Worm (Caenorhabditis elegans) whole organism, young adult: ENCODE results near the gene srz-60.

Experiments
- F33H1.4 ChIP-seq: fragments of 200-800 bp; sonication (Bioruptor generic); IDR thresholded peaks from 2 replicates; pipeline ENCODE4 v1.3.6; 2022; ENCODE audit warnings: missing genetic modification reagents, missing genetic modification characterization, missing compliant biosample characterization
- F52B5.7 ChIP-seq: sonication (generic microtip); optimal IDR thresholded peaks from 2 replicates; lab custom pipeline; 2016; ENCODE audit warnings: mild to moderate bottlenecking, missing genetic modification characterization, missing compliant biosample characterization
- F57A8.1 ChIP-seq: fragments of 200-800 bp; sonication (Bioruptor generic); optimal IDR thresholded peaks from 2 replicates; lab custom pipeline; 2018; ENCODE audit warnings: mild to moderate bottlenecking, missing genetic modification characterization, moderate library complexity, missing compliant biosample characterization
- T07F8.4 ChIP-seq: sonication (generic microtip); optimal IDR thresholded peaks from 2 replicates; lab custom pipeline; 2016; ENCODE audit warnings: mild to moderate bottlenecking, missing genetic modification characterization, moderate library complexity, missing compliant biosample characterization
- Y95B8A.8 ChIP-seq: fragments of 200-800 bp; sonication (Bioruptor generic); IDR thresholded peaks from 2 replicates; pipeline ENCODE4 v1.3.6; 2022; ENCODE audit warnings: missing genetic modification reagents, missing genetic modification characterization, missing compliant biosample characterization
- akir-1 ChIP-seq: fragments of 200-800 bp; sonication (Bioruptor generic); optimal IDR thresholded peaks from 2 replicates; lab custom pipeline; 2018; ENCODE audit warnings: mild to moderate bottlenecking, missing genetic modification characterization, moderate library complexity, missing compliant biosample characterization
- aptf-3 ChIP-seq: fragments of 200-800 bp; sonication (Bioruptor generic); IDR thresholded peaks from 2 replicates; pipeline ENCODE4 v1.3.6; 2022; ENCODE audit warnings: missing genetic modification characterization, missing compliant biosample characterization
- athp-1 ChIP-seq: sonication (generic microtip); optimal IDR thresholded peaks from 2 replicates; lab custom pipeline; 2017; ENCODE audit warnings: mild to moderate bottlenecking, missing genetic modification characterization, missing compliant biosample characterization
- attf-5 ChIP-seq: fragments of 200-800 bp; sonication (Bioruptor generic); optimal IDR thresholded peaks from 2 replicates; lab custom pipeline; 2018; ENCODE audit warnings: mild to moderate bottlenecking, missing genetic modification characterization, missing compliant biosample characterization
- cebp-1 ChIP-seq, 2 experiments: fragments of 200-800 bp in 1 of 2; sonication (Bioruptor generic) in 1 of 2; sonication (generic microtip) in 1 of 2; IDR thresholded peaks in 1 of 2; optimal IDR thresholded peaks in 1 of 2; 2 replicates each; pipeline versions ENCODE4 v1.3.6 to Lab custom; 2017 to 2022; ENCODE audit warnings: missing compliant biosample characterization in 2 of 2, missing genetic modification characterization in 2 of 2, mild to moderate bottlenecking in 1 of 2, missing genetic modification reagents in 1 of 2, moderate library complexity in 1 of 2
- ceh-91 ChIP-seq: fragments of 200-800 bp; sonication (Bioruptor generic); IDR thresholded peaks from 2 replicates; pipeline ENCODE4 v1.3.6; 2022; ENCODE audit warnings: missing genetic modification reagents, missing genetic modification characterization, missing compliant biosample characterization
- dox-1 ChIP-seq: fragments of 200-800 bp; sonication (Bioruptor generic); IDR thresholded peaks from 2 replicates; pipeline ENCODE4 v1.3.6; 2022; ENCODE audit warnings: missing genetic modification reagents, missing genetic modification characterization, missing compliant biosample characterization
- dpff-1 ChIP-seq: sonication (generic microtip); optimal IDR thresholded peaks from 2 replicates; lab custom pipeline; 2017; ENCODE audit warnings: mild to moderate bottlenecking, missing genetic modification characterization, missing compliant biosample characterization
- dpl-1 ChIP-seq: fragments of 150-350 bp; optimal IDR thresholded peaks from 2 replicates; lab custom pipeline; 2014; ENCODE audit warnings: missing biosample characterization, missing genetic modification reagents, missing genetic modification characterization
- efl-1 ChIP-seq: fragments of 150-350 bp; optimal IDR thresholded peaks from 2 replicates; lab custom pipeline; 2014; ENCODE audit warnings: missing biosample characterization, missing genetic modification reagents, missing genetic modification characterization
- ekl-4 ChIP-seq: fragments of 200-800 bp; sonication (Bioruptor generic); IDR thresholded peaks from 2 replicates; pipeline ENCODE4 v1.3.6; 2022; ENCODE audit warnings: missing genetic modification reagents, missing genetic modification characterization, missing compliant biosample characterization
- ets-4 ChIP-seq: fragments of 200-800 bp; sonication (Bioruptor generic); optimal IDR thresholded peaks from 2 replicates; lab custom pipeline; 2018; ENCODE audit warnings: mild to moderate bottlenecking, missing genetic modification characterization, missing compliant biosample characterization
- hlh-26 ChIP-seq: fragments of 200-800 bp; sonication (Bioruptor generic); conservative IDR thresholded peaks from 2 replicates; pipeline ENCODE4 v1.3.6; 2022; ENCODE audit warnings: missing genetic modification reagents, missing genetic modification characterization, missing compliant biosample characterization
- hmg-1.2 ChIP-seq: fragments of 200-800 bp; sonication (Bioruptor generic); IDR thresholded peaks from 2 replicates; pipeline ENCODE4 v1.3.6; 2022; ENCODE audit warnings: missing genetic modification reagents, missing genetic modification characterization, missing compliant biosample characterization
- let-526 ChIP-seq: fragments of 200-800 bp; sonication (Bioruptor generic); IDR thresholded peaks from 2 replicates; pipeline ENCODE4 v1.3.6; 2022; ENCODE audit warnings: missing genetic modification reagents, missing genetic modification characterization, missing compliant biosample characterization
- lsl-1 ChIP-seq: fragments of 200-800 bp; sonication (Bioruptor generic); optimal IDR thresholded peaks from 2 replicates; lab custom pipeline; 2018; ENCODE audit warnings: mild to moderate bottlenecking, missing genetic modification characterization, moderate library complexity, missing compliant biosample characterization
- madf-10 ChIP-seq: sonication (generic microtip); optimal IDR thresholded peaks from 2 replicates; lab custom pipeline; 2016; ENCODE audit warnings: mild to moderate bottlenecking, missing genetic modification characterization, missing compliant biosample characterization
- madf-6 ChIP-seq: fragments of 200-800 bp; sonication (Bioruptor generic); IDR thresholded peaks from 2 replicates; pipeline ENCODE4 v1.3.6; 2022; ENCODE audit warnings: missing genetic modification reagents, missing genetic modification characterization, missing compliant biosample characterization
- madf-8 ChIP-seq: fragments of 200-800 bp; sonication (Bioruptor generic); conservative IDR thresholded peaks from 2 replicates; pipeline ENCODE4 v1.3.6; 2022; ENCODE audit warnings: missing genetic modification reagents, missing genetic modification characterization, missing compliant biosample characterization
- mcd-1 ChIP-seq: fragments of 200-800 bp; sonication (Bioruptor generic); IDR thresholded peaks from 2 replicates; pipeline ENCODE4 v1.3.6; 2022; ENCODE audit warnings: missing genetic modification reagents, missing genetic modification characterization, missing compliant biosample characterization
- mel-28 ChIP-seq: sonication (generic microtip); optimal IDR thresholded peaks from 2 replicates; lab custom pipeline; 2016; ENCODE audit warnings: borderline replicate concordance, mild to moderate bottlenecking, missing genetic modification characterization, missing compliant biosample characterization
- mes-4 ChIP-seq: sonication (generic microtip); optimal IDR thresholded peaks from 2 replicates; lab custom pipeline; 2016; ENCODE audit warnings: missing genotype, missing genetic modification characterization, missing compliant biosample characterization
- nfyb-1 ChIP-seq: fragments of 200-800 bp; sonication (Bioruptor generic); IDR thresholded peaks from 2 replicates; pipeline ENCODE4 v1.3.6; 2022; ENCODE audit warnings: missing genetic modification reagents, missing genetic modification characterization, missing compliant biosample characterization
- nhr-120 ChIP-seq: fragments of 200-800 bp; sonication (Bioruptor generic); IDR thresholded peaks from 2 replicates; pipeline ENCODE4 v1.3.6; 2022; ENCODE audit warnings: missing genetic modification characterization, missing compliant biosample characterization
- nhr-179 ChIP-seq: sonication (generic microtip); optimal IDR thresholded peaks from 2 replicates; lab custom pipeline; 2016; ENCODE audit warnings: mild to moderate bottlenecking, missing genetic modification characterization, missing compliant biosample characterization
- nhr-80 ChIP-seq: sonication (generic microtip); optimal IDR thresholded peaks from 2 replicates; lab custom pipeline; 2016; ENCODE audit warnings: missing genetic modification characterization, missing compliant biosample characterization
- somi-1 ChIP-seq: fragments of 200-800 bp; sonication (Bioruptor generic); optimal IDR thresholded peaks from 2 replicates; lab custom pipeline; 2018; ENCODE audit warnings: mild to moderate bottlenecking, missing genetic modification characterization, missing compliant biosample characterization
- tbp1 ChIP-seq: fragments of 200-800 bp; sonication (Bioruptor generic); optimal IDR thresholded peaks from 2 replicates; lab custom pipeline; 2018; ENCODE audit warnings: mild to moderate bottlenecking, missing genetic modification characterization, missing compliant biosample characterization
- zfh-2 ChIP-seq: fragments of 200-800 bp; sonication (Bioruptor generic); conservative IDR thresholded peaks from 2 replicates; pipeline ENCODE4 v1.3.6; 2022; ENCODE audit warnings: missing genetic modification reagents, missing genetic modification characterization, missing compliant biosample characterization
- ztf-6 ChIP-seq: fragments of 200-800 bp; sonication (Bioruptor generic); IDR thresholded peaks from 2 replicates; pipeline ENCODE4 v1.3.6; 2022; ENCODE audit warnings: missing genetic modification reagents, missing genetic modification characterization, missing compliant biosample characterization

Gene srz-60

ce11 chrIV:3399015-3399722 lies 29.5 kb upstream of the srz-60 start, which contains the start of the genes dyf-3 and pdhb-1:
Gene dyf-3 (minus strand): TSS chrIV:3399231.
Gene pdhb-1 (plus strand): TSS chrIV:3399672.
- TF ChIP-seq hmg-1.2 (GFP tag; lab: Robert Waterston, UW) = peak; percentile 25; the same call in 1 of the 2 replicates
- no peak for TF ChIP-seq aptf-3 (GFP tag; lab: Robert Waterston, UW)
- TF ChIP-seq tbp1 (GFP tag; lab: Kevin White, UChicago) = peak; percentile 10
- TF ChIP-seq efl-1 (GFP tag; lab: Kevin White, UChicago) = peak; percentile 34
- no peak for TF ChIP-seq cebp-1 (GFP tag; IDR thresholded peaks at IDR 0.05; lab: Robert Waterston, UW)
- TF ChIP-seq cebp-1 (tag; optimal IDR thresholded peaks at IDR 0.05; lab: Kevin White, UChicago) = peak; percentile 8
- TF ChIP-seq ztf-6 (GFP tag; lab: Robert Waterston, UW) = no peak
- peak; percentile 25 for TF ChIP-seq dpl-1
- TF ChIP-seq nhr-120 (GFP tag; lab: Robert Waterston, UW) = no peak
- TF ChIP-seq dox-1 (GFP tag; lab: Robert Waterston, UW) = peak; percentile 56; the same call in 1 of the 2 replicates
- peak; percentile 65 for TF ChIP-seq mcd-1 (GFP tag; lab: Robert Waterston, UW)
- TF ChIP-seq madf-10 (tag; lab: Kevin White, UChicago) = no peak
- TF ChIP-seq attf-5 (GFP tag; lab: Kevin White, UChicago) = no peak
- TF ChIP-seq lsl-1 (GFP tag; lab: Kevin White, UChicago) = peak; percentile 78

- TF ChIP-seq akir-1 (no peak), mel-28 (tag; lab: Kevin White, UChicago) (no peak), Y95B8A.8 (GFP tag; lab: Robert Waterston, UW) (no peak), ets-4 (GFP tag; lab: Kevin White, UChicago) (no peak), mes-4 (no peak), aptf-3 (GFP tag; lab: Robert Waterston, UW) (no peak), dpff-1 (tag; lab: Kevin White, UChicago) (no peak), zfh-2 (GFP tag; lab: Robert Waterston, UW) (no peak), dox-1 (GFP tag; lab: Robert Waterston, UW) (no peak), attf-5 (GFP tag; lab: Kevin White, UChicago) (no peak), F52B5.7 (tag; lab: Kevin White, UChicago) (no peak), let-526 (GFP tag; lab: Robert Waterston, UW) (no peak), T07F8.4 (no peak), ekl-4 (no peak), F57A8.1 (GFP tag; lab: Kevin White, UChicago) (no peak)
Observed at ce11 chrIV:3400941-3401340, 27.8 kb upstream of the srz-60 start.

- no peak for TF ChIP-seq mel-28 (tag; lab: Kevin White, UChicago)
- no peak for TF ChIP-seq somi-1
- TF ChIP-seq Y95B8A.8 (GFP tag; lab: Robert Waterston, UW) = no peak
- TF ChIP-seq nfyb-1 = no peak
- no peak for TF ChIP-seq athp-1 (tag; lab: Kevin White, UChicago)
- TF ChIP-seq nhr-179 (tag; lab: Kevin White, UChicago) = no peak
- TF ChIP-seq madf-8 (GFP tag; lab: Robert Waterston, UW) = no peak
- no peak for TF ChIP-seq dpff-1 (tag; lab: Kevin White, UChicago)
- no peak for TF ChIP-seq madf-6
- no peak for TF ChIP-seq nhr-80 (tag; lab: Kevin White, UChicago)
- no peak for TF ChIP-seq mes-4
- TF ChIP-seq hlh-26 = no peak
- no peak for TF ChIP-seq ceh-91 (GFP tag; lab: Robert Waterston, UW)
- TF ChIP-seq F33H1.4 (GFP tag; lab: Robert Waterston, UW) = no peak
Observed at ce11 chrIV:3415383-3415782, 13.3 kb upstream of the srz-60 start, which contains the start of gene lgc-9. Gene lgc-9 (plus strand): TSS chrIV:3415683.
